Worm (Caenorhabditis elegans) whole organism, early embryonic: ENCODE results near the gene F22F4.4.

Experiments
- B0310.2 ChIP-seq: sonication (generic microtip); optimal IDR thresholded peaks from 2 replicates; lab custom pipeline; 2016; ENCODE audit warnings: mild to moderate bottlenecking, missing genetic modification characterization, missing compliant biosample characterization
- F13C5.2 ChIP-seq: sonication (generic microtip); optimal IDR thresholded peaks from 2 replicates; lab custom pipeline; 2017; ENCODE audit warnings: mild to moderate bottlenecking, missing genetic modification characterization, inconsistent platforms, missing compliant biosample characterization
- aly-1 ChIP-seq: sonication (generic microtip); optimal IDR thresholded peaks from 2 replicates; lab custom pipeline; 2016; ENCODE audit warnings: missing genetic modification characterization, missing compliant biosample characterization
- ama-1 ChIP-seq: fragments of 150-350 bp; optimal IDR thresholded peaks from 2 replicates; lab custom pipeline; 2014
- ceh-13 ChIP-seq: fragments of 200-800 bp; sonication (Bioruptor generic); optimal IDR thresholded peaks from 2 replicates; lab custom pipeline; 2018; ENCODE audit warnings: mild to moderate bottlenecking, missing genetic modification characterization, missing compliant biosample characterization
- ceh-36 ChIP-seq: sonication (generic microtip); optimal IDR thresholded peaks from 2 replicates; lab custom pipeline; 2016; ENCODE audit warnings: missing genetic modification characterization, inconsistent platforms, missing compliant biosample characterization
- ets-7 ChIP-seq: sonication (generic microtip); optimal IDR thresholded peaks from 2 replicates; lab custom pipeline; 2016; ENCODE audit warnings: missing genotype, missing genetic modification characterization, missing compliant biosample characterization
- flt-1 ChIP-seq: fragments of 200-800 bp; sonication (Bioruptor generic); IDR thresholded peaks from 2 replicates; pipeline ENCODE4 v1.3.6; 2022; ENCODE audit warnings: missing genetic modification characterization, missing compliant biosample characterization
- hmbx-1 ChIP-seq: sonication (generic microtip); optimal IDR thresholded peaks from 2 replicates; lab custom pipeline; 2016; ENCODE audit warnings: mild to moderate bottlenecking, missing genetic modification characterization, missing compliant biosample characterization
- hmg-4 ChIP-seq: fragments of 200-800 bp; sonication (Bioruptor generic); optimal IDR thresholded peaks from 2 replicates; lab custom pipeline; 2018; ENCODE audit warnings: mild to moderate bottlenecking, missing genetic modification characterization, missing compliant biosample characterization
- hnd-1 ChIP-seq: sonication (generic microtip); optimal IDR thresholded peaks from 2 replicates; lab custom pipeline; 2016; ENCODE audit warnings: missing genetic modification characterization, missing compliant biosample characterization
- pes-1 ChIP-seq: fragments of 200-800 bp; sonication (Bioruptor generic); IDR thresholded peaks from 2 replicates; pipeline ENCODE4 v1.3.6; 2022; ENCODE audit warnings: missing genetic modification reagents, missing genetic modification characterization, missing compliant biosample characterization
- scrt-1 ChIP-seq: fragments of 200-800 bp; sonication (Bioruptor generic); IDR thresholded peaks from 2 replicates; pipeline ENCODE4 v1.3.6; 2022; ENCODE audit warnings: missing genetic modification characterization, missing compliant biosample characterization
- sea-1 ChIP-seq: fragments of 200-800 bp; sonication (Bioruptor generic); conservative IDR thresholded peaks from 2 replicates; pipeline ENCODE4 v1.3.6; 2022; ENCODE audit warnings: missing genetic modification characterization, missing compliant biosample characterization
- tbx-11 ChIP-seq: fragments of 200-800 bp; sonication (Bioruptor generic); IDR thresholded peaks from 2 replicates; pipeline ENCODE4 v1.3.6; 2022; ENCODE audit warnings: missing genetic modification characterization, missing compliant biosample characterization
- tbx-37 ChIP-seq: fragments of 200-800 bp; sonication (Bioruptor generic); conservative IDR thresholded peaks from 2 replicates; pipeline ENCODE4 v1.3.6; 2022; ENCODE audit warnings: missing genetic modification reagents, missing genetic modification characterization, missing compliant biosample characterization
- tra-4 ChIP-seq: sonication (generic microtip); optimal IDR thresholded peaks from 2 replicates; lab custom pipeline; 2017; ENCODE audit warnings: missing genetic modification characterization, missing compliant biosample characterization

F22F4.4 gene

DNA sequence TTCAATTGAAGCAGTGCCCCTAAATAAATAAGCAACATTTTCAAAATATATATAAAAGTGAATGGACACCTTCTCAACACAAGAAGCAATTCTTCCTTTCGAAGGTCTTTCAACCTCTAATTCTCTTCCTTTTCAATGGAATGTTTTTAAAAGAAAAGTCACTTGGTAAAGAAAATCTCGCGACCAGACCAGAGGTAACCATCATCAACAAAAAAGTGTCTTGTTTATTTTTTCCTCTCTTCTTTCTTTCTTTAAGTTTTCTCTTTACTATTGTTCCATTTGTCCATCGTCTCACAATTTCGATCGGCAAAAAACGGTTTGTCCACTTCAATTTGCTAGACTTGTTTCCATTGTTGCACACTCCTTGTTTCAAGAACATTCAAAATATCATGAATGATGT is 13.8 kb upstream of the F22F4.4 start, which contains the start of gene C09B8.8:
Gene C09B8.8 (plus strand): TSS at position 397 of the 400 bp plus-strand sequence.
- TF ChIP-seq B0310.2 (tag; lab: Kevin White, UChicago), result no peak
- no peak for TF ChIP-seq hnd-1 (tag; lab: Kevin White, UChicago)
- no peak for TF ChIP-seq scrt-1
- TF ChIP-seq hmg-4 (GFP tag; lab: Kevin White, UChicago), result no peak
- TF ChIP-seq hmbx-1 (tag; lab: Kevin White, UChicago), result no peak
- TF ChIP-seq pes-1 (GFP tag; lab: Robert Waterston, UW), result no peak
- no peak for TF ChIP-seq aly-1 (tag; lab: Kevin White, UChicago)
- TF ChIP-seq tbx-37, result no peak
- no peak for TF ChIP-seq flt-1 (GFP tag; lab: Robert Waterston, UW)
- TF ChIP-seq ceh-36, result no peak

- TF ChIP-seq hmbx-1 (tag; lab: Kevin White, UChicago) (no peak), sea-1 (GFP tag; lab: Robert Waterston, UW) (no peak), scrt-1 (no peak), ceh-13 (no peak), aly-1 (tag; lab: Kevin White, UChicago) (no peak), tbx-11 (GFP tag; lab: Robert Waterston, UW) (no peak), flt-1 (GFP tag; lab: Robert Waterston, UW) (no peak), ceh-36 (no peak), B0310.2 (tag; lab: Kevin White, UChicago) (no peak), hnd-1 (tag; lab: Kevin White, UChicago) (no peak), tra-4 (no peak), tbx-37 (no peak), ama-1 (lab: Kevin White, UChicago) (no peak), hmg-4 (GFP tag; lab: Kevin White, UChicago) (no peak), pes-1 (GFP tag; lab: Robert Waterston, UW) (no peak), ets-7 (tag; lab: Kevin White, UChicago) (no peak), F13C5.2 (tag; lab: Kevin White, UChicago) (no peak)
Measured at ce11 chrX:6010573-6010972, 9.2 kb upstream of the F22F4.4 start, which contains the start of gene C09B8.3. Gene C09B8.3 (minus strand): TSS chrX:6010673.

DNA sequence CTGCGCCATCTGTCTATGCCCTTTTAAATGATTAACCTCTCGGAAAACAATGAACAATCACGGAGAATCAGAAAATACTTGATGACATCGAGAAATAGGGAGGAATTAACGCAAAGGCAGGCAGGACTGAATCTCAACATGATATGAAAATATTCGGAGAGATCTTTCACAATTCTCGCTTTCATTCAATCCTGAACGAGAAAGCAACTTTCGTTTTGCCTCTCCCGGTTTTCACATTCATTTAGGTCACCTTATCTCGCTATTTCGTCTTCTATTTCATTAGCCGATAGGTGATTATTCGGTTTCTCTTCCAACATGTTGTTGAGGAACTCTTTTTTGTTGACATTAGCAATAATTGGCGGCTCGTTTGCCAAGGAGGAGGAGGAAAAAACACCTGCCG is 3.0 kb upstream of the F22F4.4 start:
- TF ChIP-seq sea-1 (GFP tag; lab: Robert Waterston, UW) (no peak), ceh-36 (no peak), B0310.2 (tag; lab: Kevin White, UChicago) (no peak), flt-1 (GFP tag; lab: Robert Waterston, UW) (no peak), tra-4 (no peak), F13C5.2 (tag; lab: Kevin White, UChicago) (no peak), ama-1 (lab: Kevin White, UChicago) (no peak), scrt-1 (no peak), hmg-4 (GFP tag; lab: Kevin White, UChicago) (no peak), aly-1 (tag; lab: Kevin White, UChicago) (no peak), tbx-11 (GFP tag; lab: Robert Waterston, UW) (no peak), hnd-1 (tag; lab: Kevin White, UChicago) (no peak), hmbx-1 (tag; lab: Kevin White, UChicago) (no peak), tbx-37 (no peak), pes-1 (GFP tag; lab: Robert Waterston, UW) (no peak), ets-7 (tag; lab: Kevin White, UChicago) (no peak), ceh-13 (no peak)

ce11 chrX:6003853-6004252 is 2.5 kb upstream of the F22F4.4 start, which contains the start of gene sups-1:
Gene sups-1 (plus strand): TSS chrX:6004153.
- TF ChIP-seq hnd-1 (tag; lab: Kevin White, UChicago) (no peak), tbx-37 (no peak), tra-4 (no peak), hmg-4 (GFP tag; lab: Kevin White, UChicago) (no peak), F13C5.2 (tag; lab: Kevin White, UChicago) (no peak), scrt-1 (no peak), pes-1 (GFP tag; lab: Robert Waterston, UW) (no peak), ama-1 (lab: Kevin White, UChicago) (no peak), ets-7 (tag; lab: Kevin White, UChicago) (no peak), B0310.2 (tag; lab: Kevin White, UChicago) (no peak), flt-1 (GFP tag; lab: Robert Waterston, UW) (no peak), tbx-11 (GFP tag; lab: Robert Waterston, UW) (no peak), hmbx-1 (tag; lab: Kevin White, UChicago) (no peak), sea-1 (GFP tag; lab: Robert Waterston, UW) (no peak), aly-1 (tag; lab: Kevin White, UChicago) (no peak), ceh-36 (no peak), ceh-13 (no peak)

DNA sequence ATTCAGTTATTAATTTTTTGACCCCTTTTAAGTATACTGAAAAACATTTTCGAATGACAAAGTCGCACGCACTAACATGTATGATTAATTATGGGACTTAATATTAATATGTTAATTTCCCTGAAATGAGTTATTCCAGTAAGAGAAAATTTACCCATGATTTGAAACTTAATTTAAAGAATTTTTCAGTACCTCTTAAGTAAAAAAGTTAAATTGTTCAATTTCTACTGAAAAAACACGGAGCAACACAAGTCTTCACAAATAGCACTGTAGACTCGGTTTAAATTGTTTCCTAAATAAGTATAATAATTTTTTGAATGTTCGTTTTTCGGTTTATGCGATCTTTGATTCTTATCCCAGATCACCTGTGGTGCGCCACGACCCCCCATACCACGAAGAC is 1.1 kb upstream of the F22F4.4 start:
- no peak for TF ChIP-seq F13C5.2 (tag; lab: Kevin White, UChicago)
- no peak for TF ChIP-seq ceh-13
- TF ChIP-seq tbx-11 (GFP tag; lab: Robert Waterston, UW), result no peak
- TF ChIP-seq tra-4, result no peak
- TF ChIP-seq ets-7 (tag; lab: Kevin White, UChicago), result no peak
- no peak for TF ChIP-seq ama-1 (lab: Kevin White, UChicago)
- TF ChIP-seq B0310.2 (tag; lab: Kevin White, UChicago), result no peak
- TF ChIP-seq aly-1 (tag; lab: Kevin White, UChicago), result no peak
- TF ChIP-seq tbx-37, result no peak
- TF ChIP-seq hmg-4 (GFP tag; lab: Kevin White, UChicago), result no peak
- no peak for TF ChIP-seq flt-1 (GFP tag; lab: Robert Waterston, UW)
- no peak for TF ChIP-seq ceh-36

DNA sequence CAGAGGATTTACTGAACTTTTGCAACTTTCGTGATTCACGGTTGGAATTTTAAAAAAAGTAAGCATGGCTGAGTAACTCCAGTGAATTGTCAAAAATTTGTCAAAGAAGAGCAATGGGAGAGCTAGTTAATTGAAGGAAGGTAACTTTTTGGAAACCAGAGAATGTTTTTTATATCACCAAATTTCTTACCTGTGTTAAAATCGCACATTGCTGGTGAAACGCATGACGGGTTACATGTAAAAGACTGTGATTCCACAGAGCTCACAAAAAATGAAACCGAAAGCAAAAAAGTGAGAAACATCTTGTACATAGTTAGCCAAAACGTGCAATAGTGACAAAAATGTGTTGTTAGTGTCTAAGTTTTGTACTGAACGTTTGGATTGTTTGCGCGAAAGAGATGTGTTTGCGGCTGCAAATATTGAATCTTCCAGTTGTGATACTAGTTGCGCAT is 2.2 kb downstream of the F22F4.4 start, which contains the start of gene F22F4.9:
Gene F22F4.9 (minus strand): TSS at position 402 of the 452 bp plus-strand sequence.
- no peak for TF ChIP-seq flt-1 (GFP tag; lab: Robert Waterston, UW)
- TF ChIP-seq aly-1 (tag; lab: Kevin White, UChicago), result no peak
- no peak for TF ChIP-seq hmbx-1 (tag; lab: Kevin White, UChicago)
- no peak for TF ChIP-seq ceh-13
- TF ChIP-seq tbx-37, result no peak
- no peak for TF ChIP-seq B0310.2 (tag; lab: Kevin White, UChicago)
- TF ChIP-seq hmg-4 (GFP tag; lab: Kevin White, UChicago), result no peak
- TF ChIP-seq scrt-1, result no peak
- TF ChIP-seq pes-1 (GFP tag; lab: Robert Waterston, UW), result no peak
- no peak for TF ChIP-seq F13C5.2 (tag; lab: Kevin White, UChicago)
- no peak for TF ChIP-seq hnd-1 (tag; lab: Kevin White, UChicago)
- no peak for TF ChIP-seq ama-1 (lab: Kevin White, UChicago)
- no peak for TF ChIP-seq tbx-11 (GFP tag; lab: Robert Waterston, UW)
- TF ChIP-seq ceh-36, result no peak
- TF ChIP-seq tra-4, result no peak
- TF ChIP-seq ets-7 (tag; lab: Kevin White, UChicago), result no peak
